Worm (Caenorhabditis elegans) whole organism, L3 larva: ENCODE results near the gene gpd-1.

Experiments
- R02D3.7 ChIP-seq: fragments of 150-350 bp; optimal IDR thresholded peaks from 2 replicates; lab custom pipeline; 2014; ENCODE audit warnings: missing biosample characterization, missing genetic modification characterization
- ZK546.5 ChIP-seq: sonication (generic microtip); optimal IDR thresholded peaks from 2 replicates; lab custom pipeline; 2017; ENCODE audit warnings: missing biosample characterization, missing genetic modification characterization
- aly-2 ChIP-seq: fragments of 150-350 bp; optimal IDR thresholded peaks from 2 replicates; lab custom pipeline; 2014; ENCODE audit warnings: missing biosample characterization, missing genetic modification characterization
- ama-1 ChIP-seq: fragments of 150-350 bp; optimal IDR thresholded peaks from 2 replicates; lab custom pipeline; 2018
- ceh-16 ChIP-seq: sonication (generic microtip); optimal IDR thresholded peaks from 2 replicates; lab custom pipeline; 2017; ENCODE audit warnings: missing biosample characterization, missing genetic modification characterization
- ceh-28 ChIP-seq: fragments of 150-350 bp; optimal IDR thresholded peaks from 2 replicates; lab custom pipeline; 2014; ENCODE audit warnings: missing biosample characterization, missing genetic modification reagents, missing genetic modification characterization
- ceh-82 ChIP-seq: fragments of 150-350 bp; optimal IDR thresholded peaks from 2 replicates; lab custom pipeline; 2014; ENCODE audit warnings: missing biosample characterization, missing genetic modification characterization
- daf-12 ChIP-seq: fragments of 150-350 bp; optimal IDR thresholded peaks from 2 replicates; lab custom pipeline; 2014; ENCODE audit warnings: missing biosample characterization, missing genetic modification reagents, missing genetic modification characterization
- egl-27 ChIP-seq: sonication (generic microtip); optimal IDR thresholded peaks from 4 replicates; lab custom pipeline; 2017; ENCODE audit warnings: missing biosample characterization, missing genetic modification reagents, missing genetic modification characterization
- egl-5 ChIP-seq: fragments of 150-350 bp; optimal IDR thresholded peaks from 2 replicates; lab custom pipeline; 2017; ENCODE audit warnings: missing biosample characterization, missing genetic modification reagents, missing genetic modification characterization, inconsistent platforms
- elt-1 ChIP-seq: fragments of 150-350 bp; optimal IDR thresholded peaks from 2 replicates; lab custom pipeline; 2014; ENCODE audit warnings: missing biosample characterization, missing genetic modification characterization
- elt-2 ChIP-seq: sonication (generic microtip); optimal IDR thresholded peaks from 2 replicates; lab custom pipeline; 2016; ENCODE audit warnings: missing genetic modification reagents, mild to moderate bottlenecking, missing genetic modification characterization, missing compliant biosample characterization
- elt-3 ChIP-seq, 3 experiments: fragments of 150-350 bp in 1 of 3; sonication (generic microtip) in 2 of 3; optimal IDR thresholded peaks; 2 replicates in 2 of 3; 4 replicates in 1 of 3; lab custom pipeline; 2014 to 2017; ENCODE audit warnings: missing biosample characterization in 3 of 3, missing genetic modification characterization in 3 of 3
- eor-1 ChIP-seq, 2 experiments: fragments of 150-350 bp; optimal IDR thresholded peaks; 2 replicates each; lab custom pipeline; 2014 to 2018; ENCODE audit warnings: missing biosample characterization in 2 of 2, missing genetic modification characterization in 2 of 2
- fkh-10 ChIP-seq: sonication (generic microtip); optimal IDR thresholded peaks from 2 replicates; lab custom pipeline; 2017; ENCODE audit warnings: missing biosample characterization, missing genetic modification reagents, missing genetic modification characterization
- fkh-2 ChIP-seq: fragments of 150-350 bp; optimal IDR thresholded peaks from 2 replicates; lab custom pipeline; 2014; ENCODE audit warnings: missing biosample characterization, missing genetic modification reagents, missing genetic modification characterization
- fos-1 ChIP-seq: fragments of 150-350 bp; optimal IDR thresholded peaks from 2 replicates; lab custom pipeline; 2014; ENCODE audit warnings: missing biosample characterization, missing genetic modification characterization
- hmg-11 ChIP-seq: sonication (generic microtip); optimal IDR thresholded peaks from 2 replicates; lab custom pipeline; 2016; ENCODE audit warnings: missing genetic modification characterization, missing compliant biosample characterization
- jun-1 ChIP-seq: fragments of 150-350 bp; optimal IDR thresholded peaks from 2 replicates; lab custom pipeline; 2014; ENCODE audit warnings: missing biosample characterization, missing genetic modification reagents, missing genetic modification characterization
- lin-15B ChIP-seq: fragments of 150-350 bp; optimal IDR thresholded peaks from 2 replicates; lab custom pipeline; 2014; ENCODE audit warnings: missing biosample characterization, missing genetic modification characterization
- lin-39 ChIP-seq: fragments of 150-350 bp; optimal IDR thresholded peaks from 2 replicates; lab custom pipeline; 2018; ENCODE audit warnings: missing biosample characterization, missing genetic modification reagents, missing genetic modification characterization
- lsy-12 ChIP-seq: sonication (generic microtip); optimal IDR thresholded peaks from 2 replicates; lab custom pipeline; 2016; ENCODE audit warnings: mild to moderate bottlenecking, missing genetic modification characterization, missing compliant biosample characterization
- mdl-1 ChIP-seq: fragments of 150-350 bp; optimal IDR thresholded peaks from 2 replicates; lab custom pipeline; 2014; ENCODE audit warnings: missing biosample characterization, missing genetic modification characterization
- mml-1 ChIP-seq: fragments of 150-350 bp; sonication (generic microtip); optimal IDR thresholded peaks from 3 replicates; lab custom pipeline; 2014; ENCODE audit warnings: missing biosample characterization, missing genetic modification characterization
- nfya-1 ChIP-seq: sonication (generic microtip); optimal IDR thresholded peaks from 2 replicates; lab custom pipeline; 2017; ENCODE audit warnings: missing genetic modification characterization, mild to moderate bottlenecking, missing compliant biosample characterization, antibody characterized with exemption, moderate library complexity; ENCODE audit not compliant: insufficient read depth
- nhr-11 ChIP-seq: fragments of 150-350 bp; optimal IDR thresholded peaks from 2 replicates; lab custom pipeline; 2014; ENCODE audit warnings: missing biosample characterization, missing genetic modification characterization
- nhr-23 ChIP-seq: fragments of 150-350 bp; optimal IDR thresholded peaks from 2 replicates; lab custom pipeline; 2014; ENCODE audit warnings: missing biosample characterization, missing genetic modification reagents, missing genetic modification characterization
- nhr-25 ChIP-seq: sonication (generic microtip); optimal IDR thresholded peaks from 2 replicates; lab custom pipeline; 2017; ENCODE audit warnings: missing biosample characterization, missing genetic modification characterization
- nhr-28 ChIP-seq: fragments of 150-350 bp; optimal IDR thresholded peaks from 2 replicates; lab custom pipeline; 2014; ENCODE audit warnings: missing biosample characterization, missing genetic modification characterization
- nhr-67 ChIP-seq: fragments of 150-350 bp; optimal IDR thresholded peaks from 2 replicates; lab custom pipeline; 2014; ENCODE audit warnings: missing biosample characterization, missing genetic modification characterization
- nhr-76 ChIP-seq: fragments of 150-350 bp; sonication (generic microtip); optimal IDR thresholded peaks from 5 replicates; lab custom pipeline; 2014; ENCODE audit warnings: missing biosample characterization, missing genetic modification characterization
- nhr-77 ChIP-seq: fragments of 150-350 bp; optimal IDR thresholded peaks from 2 replicates; lab custom pipeline; 2014; ENCODE audit warnings: missing biosample characterization, missing genetic modification characterization
- pha-4 ChIP-seq: fragments of 150-350 bp; optimal IDR thresholded peaks from 2 replicates; lab custom pipeline; 2014; ENCODE audit warnings: missing biosample characterization, missing genetic modification reagents, missing genetic modification characterization
- pqm-1 ChIP-seq: fragments of 150-350 bp; optimal IDR thresholded peaks from 2 replicates; lab custom pipeline; 2017; ENCODE audit warnings: missing biosample characterization, missing genetic modification characterization, inconsistent platforms
- sea-2 ChIP-seq: fragments of 150-350 bp; sonication (generic microtip); optimal IDR thresholded peaks from 4 replicates; lab custom pipeline; 2014; ENCODE audit warnings: missing biosample characterization, missing genetic modification reagents, missing genetic modification characterization
- skn-1 ChIP-seq: fragments of 150-350 bp; optimal IDR thresholded peaks from 2 replicates; lab custom pipeline; 2014; ENCODE audit warnings: missing biosample characterization, missing genetic modification characterization
- snpc-4 ChIP-seq: fragments of 150-350 bp; optimal IDR thresholded peaks from 2 replicates; lab custom pipeline; 2014; ENCODE audit warnings: missing biosample characterization, missing genetic modification characterization
- tbx-2 ChIP-seq: sonication (generic microtip); optimal IDR thresholded peaks from 2 replicates; lab custom pipeline; 2016; ENCODE audit warnings: mild to moderate bottlenecking, missing genetic modification characterization, missing compliant biosample characterization
- zag-1 ChIP-seq: fragments of 150-350 bp; optimal IDR thresholded peaks from 2 replicates; lab custom pipeline; 2014; ENCODE audit warnings: missing biosample characterization, missing genetic modification characterization
- ztf-4 ChIP-seq: fragments of 150-350 bp; optimal IDR thresholded peaks from 2 replicates; lab custom pipeline; 2014; ENCODE audit warnings: missing biosample characterization, missing genetic modification characterization

The gpd-1 gene

ce11 chrII:10373016-10373415 is 20.9 kb upstream of the gpd-1 start:
- no peak for TF ChIP-seq fos-1 (tag; lab: Kevin White, UChicago)
- no peak for TF ChIP-seq nhr-25
- peak; percentile 16 for TF ChIP-seq pqm-1
- no peak for TF ChIP-seq egl-27 (tag; lab: Kevin White, UChicago)
- TF ChIP-seq skn-1 (tag; lab: Kevin White, UChicago): no peak
- no peak for TF ChIP-seq fkh-2
- no peak for TF ChIP-seq elt-1
- no peak for TF ChIP-seq eor-1 (tag; optimal IDR thresholded peaks at IDR 0.05; lab: Kevin White, UChicago)
- no peak for TF ChIP-seq lsy-12 (tag; lab: Kevin White, UChicago)
- peak; percentile 67 for TF ChIP-seq pha-4
- no peak for TF ChIP-seq fkh-10 (GFP tag; lab: Kevin White, UChicago)
- TF ChIP-seq elt-2 (tag; lab: Kevin White, UChicago): peak; percentile 61
- no peak for TF ChIP-seq ceh-16
- TF ChIP-seq nhr-11 (tag; lab: Kevin White, UChicago): no peak

- TF ChIP-seq lin-39 (peak; percentile 17), egl-5 (tag; lab: Kevin White, UChicago) (peak; percentile 61), pha-4 (no peak), mml-1 (tag; lab: Kevin White, UChicago) (no peak)
These were observed 20.3 kb upstream of the gpd-1 start for ce11 chrII:10373536-10374169.

ce11 chrII:10374776-10375175 is 19.2 kb upstream of the gpd-1 start:
- TF ChIP-seq pha-4: peak; percentile 5
- no peak for TF ChIP-seq skn-1 (tag; lab: Kevin White, UChicago)

ce11 chrII:10377901-10378300 is 16.0 kb upstream of the gpd-1 start:
- TF ChIP-seq nfya-1: peak; percentile 19
- peak; percentile 5 for TF ChIP-seq nhr-25
- no peak for TF ChIP-seq sea-2 (GFP tag; lab: Kevin White, UChicago)

- TF ChIP-seq ZK546.5 (tag; lab: Kevin White, UChicago): no peak
- no peak for TF ChIP-seq ceh-16
- TF ChIP-seq ama-1: no peak
- TF ChIP-seq nfya-1: no peak
- no peak for TF ChIP-seq daf-12 (tag; lab: Kevin White, UChicago)
- TF ChIP-seq ztf-4 (tag; lab: Kevin White, UChicago): no peak
- no peak for TF ChIP-seq fos-1 (tag; lab: Kevin White, UChicago)
- no peak for TF ChIP-seq lin-15B (tag; lab: Kevin White, UChicago)
- TF ChIP-seq egl-5 (tag; lab: Kevin White, UChicago): no peak
- TF ChIP-seq elt-1: no peak
- no peak for TF ChIP-seq nhr-25
- no peak for TF ChIP-seq aly-2 (tag; lab: Kevin White, UChicago)
- no peak for TF ChIP-seq nhr-77
- no peak for TF ChIP-seq mdl-1 (tag; lab: Kevin White, UChicago)
- no peak for TF ChIP-seq hmg-11
- no peak for TF ChIP-seq elt-3 (tag; optimal IDR thresholded peaks at IDR 0.05; lab: Kevin White, UChicago)
- TF ChIP-seq, all 47 proteins: peak for 0
These were observed 14.4 kb upstream of the gpd-1 start for ce11 chrII:10379546-10379945.

ce11 chrII:10382247-10382646 is 11.7 kb upstream of the gpd-1 start:
- TF ChIP-seq ama-1: no peak
- TF ChIP-seq pha-4: peak; percentile 85
- TF ChIP-seq jun-1: peak; percentile 66
- no peak for TF ChIP-seq nhr-76 (tag; lab: Kevin White, UChicago)
- TF ChIP-seq nhr-25: peak; percentile 74
- TF ChIP-seq skn-1 (tag; lab: Kevin White, UChicago): no peak
- TF ChIP-seq zag-1 (tag; lab: Kevin White, UChicago): no peak
- TF ChIP-seq egl-27 (tag; lab: Kevin White, UChicago): no peak
- no peak for TF ChIP-seq mdl-1 (tag; lab: Kevin White, UChicago)
- peak; percentile 76 for TF ChIP-seq nhr-23 (tag; lab: Kevin White, UChicago)
- TF ChIP-seq ceh-28 (tag; lab: Kevin White, UChicago): peak; percentile 41
- no peak for TF ChIP-seq lin-39
- no peak for TF ChIP-seq ceh-16
- no peak for TF ChIP-seq tbx-2 (tag; lab: Kevin White, UChicago)
- TF ChIP-seq fkh-2: no peak
- peak; percentile 45 for TF ChIP-seq lsy-12 (tag; lab: Kevin White, UChicago)
- peak; percentile 30 for TF ChIP-seq nfya-1
- TF ChIP-seq eor-1 (tag; optimal IDR thresholded peaks at IDR 0.05; lab: Kevin White, UChicago): no peak
- TF ChIP-seq elt-2 (tag; lab: Kevin White, UChicago): peak; percentile 57
- no peak for TF ChIP-seq egl-5 (tag; lab: Kevin White, UChicago)
- TF ChIP-seq aly-2 (tag; lab: Kevin White, UChicago): no peak
- no peak for TF ChIP-seq mml-1 (tag; lab: Kevin White, UChicago)
- no peak for TF ChIP-seq ZK546.5 (tag; lab: Kevin White, UChicago)
- TF ChIP-seq nhr-28: no peak
- no peak for TF ChIP-seq nhr-67
- TF ChIP-seq pqm-1: peak; percentile 33
- TF ChIP-seq snpc-4 (tag; lab: Kevin White, UChicago): peak; percentile 2
- no peak for TF ChIP-seq ceh-82 (tag; lab: Kevin White, UChicago)
- no peak for TF ChIP-seq sea-2 (GFP tag; lab: Kevin White, UChicago)
- no peak for TF ChIP-seq nhr-77
- TF ChIP-seq R02D3.7: peak; percentile 16
- TF ChIP-seq fkh-10 (GFP tag; lab: Kevin White, UChicago): no peak
